Worm (Caenorhabditis elegans) whole organism, late embryonic: ENCODE data around the gene B0546.3.

Experiments
- C08G9.2 ChIP-seq: sonication (generic microtip); optimal IDR thresholded peaks from 2 replicates; lab custom pipeline; 2016; ENCODE audit warnings: mild to moderate bottlenecking, missing genetic modification characterization, moderate library complexity, missing compliant biosample characterization
- ahr-1 ChIP-seq: sonication (generic microtip); optimal IDR thresholded peaks from 2 replicates; lab custom pipeline; 2016; ENCODE audit warnings: missing genetic modification characterization, missing compliant biosample characterization
- ceh-24 ChIP-seq: sonication (generic microtip); optimal IDR thresholded peaks from 2 replicates; lab custom pipeline; 2016; ENCODE audit warnings: mild to moderate bottlenecking, missing genetic modification characterization, missing compliant biosample characterization
- ceh-34 ChIP-seq: sonication (generic microtip); optimal IDR thresholded peaks from 2 replicates; lab custom pipeline; 2016; ENCODE audit warnings: mild to moderate bottlenecking, missing genetic modification characterization, missing compliant biosample characterization
- ceh-9 ChIP-seq: sonication (generic microtip); optimal IDR thresholded peaks from 2 replicates; lab custom pipeline; 2016; ENCODE audit warnings: mild to moderate bottlenecking, missing genetic modification characterization, inconsistent platforms, missing compliant biosample characterization
- elt-2 ChIP-seq: sonication (generic microtip); optimal IDR thresholded peaks from 2 replicates; lab custom pipeline; 2016; ENCODE audit warnings: missing genetic modification reagents, missing genetic modification characterization, missing compliant biosample characterization
- eyg-1 ChIP-seq: sonication (generic microtip); optimal IDR thresholded peaks from 2 replicates; lab custom pipeline; 2016; ENCODE audit warnings: missing genotype, missing genetic modification characterization, missing compliant biosample characterization
- hlh-8 ChIP-seq: sonication (generic microtip); optimal IDR thresholded peaks from 2 replicates; lab custom pipeline; 2016; ENCODE audit warnings: missing genotype, missing genetic modification characterization, missing compliant biosample characterization
- nfya-1 ChIP-seq: sonication (generic microtip); optimal IDR thresholded peaks from 2 replicates; lab custom pipeline; 2017; ENCODE audit warnings: missing genetic modification characterization, mild to moderate bottlenecking, missing compliant biosample characterization, antibody characterized with exemption, moderate library complexity
- pha-4 ChIP-seq: fragments of 150-350 bp; optimal IDR thresholded peaks from 2 replicates; lab custom pipeline; 2018; ENCODE audit warnings: missing biosample characterization, missing genetic modification reagents, missing genetic modification characterization
- pqm-1 ChIP-seq: sonication (generic microtip); optimal IDR thresholded peaks from 2 replicates; lab custom pipeline; 2016; ENCODE audit warnings: missing genetic modification characterization, missing compliant biosample characterization
- rnt-1 ChIP-seq: sonication (generic microtip); optimal IDR thresholded peaks from 2 replicates; lab custom pipeline; 2016; ENCODE audit warnings: missing genetic modification characterization, missing compliant biosample characterization
- tbx-2 ChIP-seq: sonication (generic microtip); optimal IDR thresholded peaks from 2 replicates; lab custom pipeline; 2016; ENCODE audit warnings: missing genetic modification characterization, missing compliant biosample characterization

DNA sequence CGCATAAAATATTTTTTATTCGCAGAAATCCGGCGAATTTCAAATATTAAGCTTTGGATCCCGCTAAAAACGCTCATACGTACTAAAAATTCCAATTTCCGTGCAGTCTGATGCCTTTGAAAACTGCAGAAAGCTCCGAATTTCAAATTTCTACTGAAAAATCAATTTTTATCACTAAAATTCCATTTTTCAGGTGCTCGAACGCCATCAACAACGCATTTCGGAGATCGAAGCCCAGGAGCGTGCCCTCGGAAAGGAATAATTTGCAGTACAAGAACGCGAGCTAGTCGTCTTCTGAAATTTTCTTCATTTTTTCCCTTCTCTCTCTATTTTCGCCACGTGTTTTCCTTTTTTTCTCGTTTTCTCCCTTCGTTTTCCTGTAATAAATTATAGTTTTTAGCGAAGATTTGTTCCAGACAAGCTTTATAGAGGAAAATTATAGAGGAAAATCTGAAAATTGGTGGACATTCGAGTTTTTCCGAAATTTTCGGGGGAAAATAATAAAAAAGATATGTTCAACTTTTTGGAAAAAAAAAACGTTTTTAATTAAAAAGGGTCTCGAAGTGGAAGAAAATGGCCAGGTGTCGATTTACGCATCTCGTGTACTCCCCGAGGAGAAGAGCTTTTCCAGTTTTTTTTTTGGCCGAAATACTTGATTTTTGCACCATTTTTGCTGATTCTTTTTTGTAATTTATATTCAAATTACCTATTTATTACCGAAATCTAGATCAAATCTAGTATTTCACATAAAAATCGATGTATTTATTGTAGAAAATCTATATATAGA is 4.1 kb upstream of the B0546.3 start:
- TF ChIP-seq tbx-2 (tag; lab: Kevin White, UChicago): no peak
- TF ChIP-seq C08G9.2 (tag; lab: Kevin White, UChicago): no peak
- no peak for TF ChIP-seq eyg-1 (tag; lab: Kevin White, UChicago)
- no peak for TF ChIP-seq hlh-8 (tag; lab: Kevin White, UChicago)
- no peak for TF ChIP-seq pha-4
- TF ChIP-seq elt-2: no peak
- TF ChIP-seq nfya-1: no peak
- no peak for TF ChIP-seq rnt-1 (tag; lab: Kevin White, UChicago)
- no peak for TF ChIP-seq ahr-1
- TF ChIP-seq ceh-9 (tag; lab: Kevin White, UChicago): no peak
- TF ChIP-seq pqm-1 (tag; lab: Kevin White, UChicago): no peak
- no peak for TF ChIP-seq ceh-34
- TF ChIP-seq ceh-24 (tag; lab: Kevin White, UChicago): no peak
